Worm (Caenorhabditis elegans) whole organism, L4 larva: ENCODE results near the gene R07B1.13.

Source experiments
- F44E2.7 ChIP-seq: fragments of 200-800 bp; sonication (Bioruptor generic); IDR thresholded peaks from 2 replicates; pipeline ENCODE4 v2.1.2; 2022; ENCODE audit warnings: missing genetic modification characterization, missing compliant biosample characterization
- R02D3.7 ChIP-seq: fragments of 150-350 bp; sonication (generic microtip); optimal IDR thresholded peaks from 3 replicates; lab custom pipeline; 2014; ENCODE audit warnings: missing biosample characterization, missing genetic modification characterization
- Y105C5A.15 ChIP-seq: fragments of 200-800 bp; sonication (Bioruptor generic); IDR thresholded peaks from 2 replicates; pipeline ENCODE4 v1.3.6; 2022; ENCODE audit warnings: missing genetic modification characterization, missing compliant biosample characterization
- Y5F2A.4 ChIP-seq: fragments of 200-800 bp; sonication (Bioruptor generic); optimal IDR thresholded peaks from 2 replicates; lab custom pipeline; 2018; ENCODE audit warnings: mild to moderate bottlenecking, missing genetic modification characterization, missing compliant biosample characterization
- aly-2 ChIP-seq: sonication (generic microtip); optimal IDR thresholded peaks from 2 replicates; lab custom pipeline; 2018; ENCODE audit warnings: missing biosample characterization, missing genetic modification characterization
- ama-1 ChIP-seq: fragments of 150-350 bp; optimal IDR thresholded peaks from 2 replicates; lab custom pipeline; 2014; ENCODE audit warnings: inconsistent platforms, mixed read lengths
- arid-1 ChIP-seq: fragments of 200-800 bp; sonication (Bioruptor generic); conservative IDR thresholded peaks from 2 replicates; pipeline ENCODE4 v1.3.6; 2022; ENCODE audit warnings: missing genetic modification reagents, missing genetic modification characterization, missing compliant biosample characterization
- ceh-62 ChIP-seq: sonication (generic microtip); optimal IDR thresholded peaks from 2 replicates; lab custom pipeline; 2017; ENCODE audit warnings: missing biosample characterization, missing genetic modification characterization
- ceh-82 ChIP-seq: sonication (generic microtip); optimal IDR thresholded peaks from 2 replicates; lab custom pipeline; 2017; ENCODE audit warnings: missing biosample characterization, missing genetic modification characterization
- ces-1 ChIP-seq: fragments of 150-350 bp; sonication (generic microtip); optimal IDR thresholded peaks from 4 replicates; lab custom pipeline; 2014; ENCODE audit warnings: missing biosample characterization, missing genetic modification reagents, missing genetic modification characterization
- cey-2 ChIP-seq: sonication (generic microtip); optimal IDR thresholded peaks from 3 replicates; lab custom pipeline; 2017; ENCODE audit warnings: missing genetic modification characterization, mild to moderate bottlenecking, missing compliant biosample characterization, antibody characterized with exemption, borderline replicate concordance; ENCODE audit not compliant: insufficient read depth
- dmd-6 ChIP-seq: fragments of 200-800 bp; sonication (Bioruptor generic); IDR thresholded peaks from 2 replicates; pipeline ENCODE4 v1.3.6; 2022; ENCODE audit warnings: missing genetic modification reagents, missing genetic modification characterization, missing compliant biosample characterization
- dve-1 ChIP-seq: sonication (generic microtip); optimal IDR thresholded peaks from 2 replicates; lab custom pipeline; 2017; ENCODE audit warnings: antibody characterized with exemption, mild to moderate bottlenecking, missing genetic modification characterization, missing compliant biosample characterization; ENCODE audit not compliant: insufficient read depth
- hlh-30 ChIP-seq: sonication (generic microtip); optimal IDR thresholded peaks from 2 replicates; lab custom pipeline; 2017; ENCODE audit warnings: antibody characterized with exemption, mild to moderate bottlenecking, missing genetic modification characterization, missing compliant biosample characterization; ENCODE audit not compliant: insufficient read depth
- hmg-1.1 ChIP-seq: fragments of 200-800 bp; sonication (Bioruptor generic); IDR thresholded peaks from 2 replicates; pipeline ENCODE4 v1.3.6; 2022; ENCODE audit warnings: missing genetic modification reagents, missing genetic modification characterization, missing compliant biosample characterization
- lin-1 ChIP-seq: fragments of 200-800 bp; sonication (Bioruptor generic); IDR thresholded peaks from 2 replicates; pipeline ENCODE4 v1.3.6; 2022; ENCODE audit warnings: missing genetic modification reagents, missing genetic modification characterization, missing compliant biosample characterization
- lin-13 ChIP-seq: fragments of 150-350 bp; optimal IDR thresholded peaks from 2 replicates; lab custom pipeline; 2014; ENCODE audit warnings: missing biosample characterization, missing genetic modification reagents, missing genetic modification characterization
- lin-15B ChIP-seq: fragments of 150-350 bp; sonication (generic microtip); optimal IDR thresholded peaks from 3 replicates; lab custom pipeline; 2014; ENCODE audit warnings: missing biosample characterization, missing genetic modification characterization
- lin-39 ChIP-seq: fragments of 150-350 bp; optimal IDR thresholded peaks from 2 replicates; lab custom pipeline; 2014; ENCODE audit warnings: missing biosample characterization, missing genetic modification reagents, missing genetic modification characterization
- lir-3 ChIP-seq: sonication (generic microtip); optimal IDR thresholded peaks from 2 replicates; lab custom pipeline; 2016; ENCODE audit warnings: mild to moderate bottlenecking, missing genetic modification characterization, missing compliant biosample characterization
- mep-1 ChIP-seq: fragments of 150-350 bp; sonication (generic microtip); optimal IDR thresholded peaks from 3 replicates; lab custom pipeline; 2014; ENCODE audit warnings: missing biosample characterization, missing genetic modification characterization
- nhr-10 ChIP-seq: fragments of 150-350 bp; optimal IDR thresholded peaks from 2 replicates; lab custom pipeline; 2014; ENCODE audit warnings: missing biosample characterization, missing genetic modification characterization
- nhr-28 ChIP-seq: fragments of 150-350 bp; optimal IDR thresholded peaks from 2 replicates; lab custom pipeline; 2014; ENCODE audit warnings: missing biosample characterization, missing genetic modification characterization
- nhr-41 ChIP-seq: fragments of 200-800 bp; sonication (Bioruptor generic); IDR thresholded peaks from 2 replicates; pipeline ENCODE4 v1.3.6; 2022; ENCODE audit warnings: missing genetic modification reagents, missing genetic modification characterization, missing compliant biosample characterization
- nhr-48 ChIP-seq: sonication (generic microtip); optimal IDR thresholded peaks from 2 replicates; lab custom pipeline; 2016; ENCODE audit warnings: mild to moderate bottlenecking, missing genetic modification characterization, missing compliant biosample characterization
- pha-4 ChIP-seq, 2 experiments: fragments of 150-350 bp in 1 of 2; fragments of 200-800 bp in 1 of 2; sonication (Bioruptor generic) in 1 of 2; IDR thresholded peaks in 1 of 2; optimal IDR thresholded peaks in 1 of 2; 2 replicates each; pipeline versions ENCODE4 v1.3.6 to Lab custom; 2014 to 2022; ENCODE audit warnings: missing genetic modification characterization in 2 of 2, missing genetic modification reagents in 2 of 2, missing biosample characterization in 1 of 2, missing compliant biosample characterization in 1 of 2
- php-3 ChIP-seq: fragments of 200-800 bp; sonication (Bioruptor generic); IDR thresholded peaks from 2 replicates; pipeline ENCODE4 v1.3.6; 2022; ENCODE audit warnings: missing genetic modification reagents, missing genetic modification characterization, missing compliant biosample characterization
- pqm-1 ChIP-seq: sonication (generic microtip); optimal IDR thresholded peaks from 2 replicates; lab custom pipeline; 2017; ENCODE audit warnings: missing biosample characterization, missing genetic modification characterization
- sdz-12 ChIP-seq: fragments of 200-800 bp; sonication (Bioruptor generic); optimal IDR thresholded peaks from 2 replicates; lab custom pipeline; 2018; ENCODE audit warnings: mild to moderate bottlenecking, missing genetic modification characterization, missing compliant biosample characterization
- set-16 ChIP-seq: fragments of 200-800 bp; sonication (Bioruptor generic); IDR thresholded peaks from 2 replicates; pipeline ENCODE4 v1.3.6; 2022; ENCODE audit warnings: missing genetic modification reagents, missing genetic modification characterization, missing compliant biosample characterization
- skn-1 ChIP-seq: fragments of 150-350 bp; optimal IDR thresholded peaks from 2 replicates; lab custom pipeline; 2014; ENCODE audit warnings: missing biosample characterization, missing genetic modification characterization
- spr-3 ChIP-seq: fragments of 200-800 bp; sonication (Bioruptor generic); optimal IDR thresholded peaks from 2 replicates; lab custom pipeline; 2018; ENCODE audit warnings: mild to moderate bottlenecking, missing genetic modification characterization, missing compliant biosample characterization
- tra-1 ChIP-seq: fragments of 200-800 bp; sonication (Bioruptor generic); IDR thresholded peaks from 2 replicates; pipeline ENCODE4 v1.3.6; 2022; ENCODE audit warnings: missing genetic modification reagents, missing genetic modification characterization, missing compliant biosample characterization
- unc-62 ChIP-seq, 3 experiments: fragments of 150-350 bp in 1 of 3; sonication (generic microtip); optimal IDR thresholded peaks in 2 of 3; peaks in 1 of 3; 1 replicate in 1 of 3; 2 replicates in 2 of 3; lab custom pipeline; 2014 to 2017; ENCODE audit warnings: missing biosample characterization in 3 of 3, missing genetic modification characterization in 3 of 3, missing genetic modification reagents in 3 of 3, missing genotype in 1 of 3
- vab-7 ChIP-seq: fragments of 200-800 bp; sonication (Bioruptor generic); IDR thresholded peaks from 2 replicates; pipeline ENCODE4 v1.3.6; 2022; ENCODE audit warnings: missing genetic modification reagents, missing genetic modification characterization, missing compliant biosample characterization
- zag-1 ChIP-seq: fragments of 150-350 bp; optimal IDR thresholded peaks from 2 replicates; lab custom pipeline; 2014; ENCODE audit warnings: missing biosample characterization, missing genetic modification characterization
- zfp-3 ChIP-seq: fragments of 200-800 bp; sonication (Bioruptor generic); conservative IDR thresholded peaks from 2 replicates; pipeline ENCODE4 v1.3.6; 2022; ENCODE audit warnings: missing genetic modification reagents, missing genetic modification characterization, missing compliant biosample characterization
- zip-11 ChIP-seq: fragments of 200-800 bp; sonication (Bioruptor generic); IDR thresholded peaks from 2 replicates; pipeline ENCODE4 v1.3.6; 2022; ENCODE audit warnings: missing genetic modification characterization, missing compliant biosample characterization
- ztf-11 ChIP-seq: fragments of 150-350 bp; optimal IDR thresholded peaks from 2 replicates; lab custom pipeline; 2014; ENCODE audit warnings: missing biosample characterization, missing genetic modification characterization

Gene R07B1.13

DNA sequence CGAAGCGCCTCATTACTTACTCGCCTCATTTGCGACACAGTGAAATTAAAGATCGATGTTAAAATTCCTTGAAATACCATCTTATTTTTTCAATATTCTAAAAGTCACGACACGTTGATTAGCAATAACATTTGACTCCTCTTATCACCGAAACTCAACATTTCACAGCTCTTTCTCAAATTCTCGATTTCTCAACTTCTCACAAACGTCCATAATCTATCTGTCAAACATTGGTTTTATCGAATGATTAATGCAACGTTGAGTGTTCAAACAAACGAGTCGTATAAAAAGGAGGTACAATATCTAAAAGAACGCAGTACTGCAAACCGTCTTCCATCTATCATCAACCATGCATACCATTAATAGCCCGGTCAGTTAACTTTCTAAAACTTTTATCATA, 19.4 kb upstream of the R07B1.13 start, which contains the start of gene lec-8 (continued):
- TF ChIP-seq set-16 (GFP tag; lab: Robert Waterston, UW) (no peak), hmg-1.1 (GFP tag; lab: Robert Waterston, UW) (no peak), ces-1 (GFP tag; lab: Kevin White, UChicago) (no peak), nhr-48 (no peak), sdz-12 (GFP tag; lab: Kevin White, UChicago) (no peak), mep-1 (tag; lab: Kevin White, UChicago) (no peak), nhr-10 (tag; lab: Kevin White, UChicago) (no peak), dmd-6 (GFP tag; lab: Robert Waterston, UW) (peak; percentile 81), F44E2.7 (GFP tag; lab: Robert Waterston, UW) (no peak), ceh-82 (no peak), cey-2 (tag; lab: Kevin White, UChicago) (no peak), php-3 (GFP tag; lab: Robert Waterston, UW) (peak; percentile 69), arid-1 (GFP tag; lab: Robert Waterston, UW) (no peak), R02D3.7 (tag; lab: Kevin White, UChicago) (no peak), lin-39 (tag; lab: Kevin White, UChicago) (no peak), unc-62 (GFP tag; optimal IDR thresholded peaks at IDR 0.05 in 1 of 2; lab: Kevin White, UChicago) (no peak), unc-62 (tag; optimal IDR thresholded peaks at IDR 0.05; lab: Kevin White, UChicago) (no peak), skn-1 (tag; lab: Kevin White, UChicago) (no peak), hlh-30 (tag; lab: Kevin White, UChicago) (no peak), spr-3 (GFP tag; lab: Kevin White, UChicago) (no peak), zfp-3 (GFP tag; lab: Robert Waterston, UW) (no peak)

- TF ChIP-seq ceh-82 (no peak), tra-1 (no peak), ama-1 (lab: Kevin White, UChicago) (no peak), pha-4 (GFP tag; IDR thresholded peaks at IDR 0.05; lab: Robert Waterston, UW) (no peak), pha-4 (tag; optimal IDR thresholded peaks at IDR 0.05; lab: Kevin White, UChicago) (peak; percentile 89), lin-15B (tag; lab: Kevin White, UChicago) (no peak), nhr-28 (peak; percentile 25), mep-1 (tag; lab: Kevin White, UChicago) (no peak), lir-3 (tag; lab: Kevin White, UChicago) (no peak), pqm-1 (peak; percentile 26), dmd-6 (GFP tag; lab: Robert Waterston, UW) (peak; percentile 49), zag-1 (tag; lab: Kevin White, UChicago) (no peak), ceh-62 (no peak), ztf-11 (no peak), dve-1 (peak; percentile 39), R02D3.7 (tag; lab: Kevin White, UChicago) (no peak), lin-1 (GFP tag; lab: Robert Waterston, UW) (no peak), Y5F2A.4 (GFP tag; lab: Kevin White, UChicago) (no peak)
- TF ChIP-seq, all 104 proteins: peak for 5
These were observed 17.8 kb upstream of the R07B1.13 start, which contains the start of gene lec-7 for ce11 chrX:9851745-9852330. Gene lec-7, plus strand, starts transcription at chrX:9852041.

DNA sequence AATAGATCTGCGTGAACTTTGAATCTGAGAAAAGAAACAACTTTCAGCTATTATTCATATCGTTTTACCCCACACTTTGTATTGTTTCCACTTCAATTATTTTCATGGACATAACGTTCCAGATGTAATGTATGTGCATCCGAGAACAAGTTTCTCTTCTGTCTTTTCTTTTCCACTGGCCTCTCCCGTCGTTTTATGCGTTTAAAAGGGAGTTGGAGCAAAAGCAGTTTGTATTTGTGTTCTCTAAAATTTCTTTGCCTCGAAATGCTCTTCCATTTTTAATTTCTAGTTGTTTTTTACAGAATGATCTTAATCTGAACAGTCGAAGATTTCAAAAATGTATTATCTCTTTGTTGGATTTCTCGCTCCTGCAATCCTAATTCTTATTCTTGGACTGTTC, 13.0 kb upstream of the R07B1.13 start, which contains the start of gene R07B1.11:
Gene R07B1.11 (plus strand): TSS at position 301 of the 400 bp plus-strand sequence.
- TF ChIP-seq vab-7 (GFP tag; lab: Robert Waterston, UW) (no peak), ceh-82 (no peak), dmd-6 (GFP tag; lab: Robert Waterston, UW) (no peak), Y105C5A.15 (GFP tag; lab: Robert Waterston, UW) (no peak), nhr-41 (GFP tag; lab: Robert Waterston, UW) (no peak), aly-2 (tag; lab: Kevin White, UChicago) (no peak), lin-13 (GFP tag; lab: Kevin White, UChicago) (no peak), zip-11 (GFP tag; lab: Robert Waterston, UW) (no peak)
